Worm (Caenorhabditis elegans) whole organism, late embryonic: ENCODE results near the gene pdl-1.
A peak's percentile ranks its signal among the peaks of the same experiment; 100 is the strongest.

Experiments
- C08G9.2 ChIP-seq: sonication (generic microtip); optimal IDR thresholded peaks from 2 replicates; lab custom pipeline; 2016; ENCODE audit warnings: mild to moderate bottlenecking, missing genetic modification characterization, moderate library complexity, missing compliant biosample characterization
- C38D4.7 ChIP-seq: fragments of 200-800 bp; sonication (Bioruptor generic); optimal IDR thresholded peaks from 2 replicates; lab custom pipeline; 2018; ENCODE audit warnings: mild to moderate bottlenecking, missing genetic modification characterization, moderate library complexity, missing compliant biosample characterization
- K02D7.2 ChIP-seq: sonication (generic microtip); optimal IDR thresholded peaks from 2 replicates; lab custom pipeline; 2017; ENCODE audit warnings: mild to moderate bottlenecking, missing genetic modification characterization, missing compliant biosample characterization
- T23F11.4 ChIP-seq: fragments of 200-800 bp; sonication (Bioruptor generic); optimal IDR thresholded peaks from 2 replicates; lab custom pipeline; 2018; ENCODE audit warnings: mild to moderate bottlenecking, missing genetic modification characterization, missing compliant biosample characterization
- ahr-1 ChIP-seq: sonication (generic microtip); optimal IDR thresholded peaks from 2 replicates; lab custom pipeline; 2016; ENCODE audit warnings: missing genetic modification characterization, missing compliant biosample characterization
- ceh-14 ChIP-seq: sonication (generic microtip); optimal IDR thresholded peaks from 2 replicates; lab custom pipeline; 2016; ENCODE audit warnings: missing genotype, missing genetic modification characterization, missing compliant biosample characterization
- ceh-18 ChIP-seq: sonication (generic microtip); optimal IDR thresholded peaks from 2 replicates; lab custom pipeline; 2016; ENCODE audit warnings: missing genetic modification characterization, missing compliant biosample characterization
- ceh-19 ChIP-seq: fragments of 200-800 bp; sonication (Bioruptor generic); optimal IDR thresholded peaks from 2 replicates; lab custom pipeline; 2018; ENCODE audit warnings: mild to moderate bottlenecking, missing genetic modification characterization, missing compliant biosample characterization
- ceh-2 ChIP-seq: sonication (generic microtip); optimal IDR thresholded peaks from 2 replicates; lab custom pipeline; 2016; ENCODE audit warnings: missing genotype, missing genetic modification characterization, missing compliant biosample characterization
- ceh-22 ChIP-seq: sonication (generic microtip); optimal IDR thresholded peaks from 2 replicates; lab custom pipeline; 2017; ENCODE audit warnings: missing biosample characterization, missing genetic modification characterization
- ceh-30 ChIP-seq: fragments of 150-350 bp; optimal IDR thresholded peaks from 2 replicates; lab custom pipeline; 2014; ENCODE audit warnings: missing biosample characterization, missing genetic modification characterization
- ceh-31 ChIP-seq: sonication (generic microtip); optimal IDR thresholded peaks from 2 replicates; lab custom pipeline; 2016; ENCODE audit warnings: missing genetic modification characterization, missing compliant biosample characterization
- ceh-34 ChIP-seq: sonication (generic microtip); optimal IDR thresholded peaks from 2 replicates; lab custom pipeline; 2016; ENCODE audit warnings: mild to moderate bottlenecking, missing genetic modification characterization, missing compliant biosample characterization
- ceh-45 ChIP-seq: fragments of 200-800 bp; sonication (Bioruptor generic); IDR thresholded peaks from 2 replicates; pipeline ENCODE4 v1.3.6; 2022; ENCODE audit warnings: missing genetic modification reagents, missing genetic modification characterization, missing compliant biosample characterization
- ceh-9 ChIP-seq: sonication (generic microtip); optimal IDR thresholded peaks from 2 replicates; lab custom pipeline; 2016; ENCODE audit warnings: mild to moderate bottlenecking, missing genetic modification characterization, inconsistent platforms, missing compliant biosample characterization
- che-1 ChIP-seq: sonication (generic microtip); optimal IDR thresholded peaks from 2 replicates; lab custom pipeline; 2016; ENCODE audit warnings: mild to moderate bottlenecking, missing genetic modification characterization, missing compliant biosample characterization
- elt-4 ChIP-seq: sonication (generic microtip); optimal IDR thresholded peaks from 2 replicates; lab custom pipeline; 2016; ENCODE audit warnings: missing genetic modification characterization, missing compliant biosample characterization
- ets-4 ChIP-seq: sonication (generic microtip); optimal IDR thresholded peaks from 2 replicates; lab custom pipeline; 2016; ENCODE audit warnings: missing genetic modification characterization, missing compliant biosample characterization
- eyg-1 ChIP-seq: sonication (generic microtip); optimal IDR thresholded peaks from 2 replicates; lab custom pipeline; 2016; ENCODE audit warnings: missing genotype, missing genetic modification characterization, missing compliant biosample characterization
- fax-1 ChIP-seq: sonication (generic microtip); optimal IDR thresholded peaks from 2 replicates; lab custom pipeline; 2016; ENCODE audit warnings: missing genotype, missing genetic modification characterization, missing compliant biosample characterization
- fkh-10 ChIP-seq: fragments of 150-350 bp; optimal IDR thresholded peaks from 2 replicates; lab custom pipeline; 2014; ENCODE audit warnings: missing biosample characterization, missing genetic modification reagents, missing genetic modification characterization
- fkh-6 ChIP-seq: sonication (generic microtip); optimal IDR thresholded peaks from 2 replicates; lab custom pipeline; 2016; ENCODE audit warnings: missing genetic modification characterization, missing compliant biosample characterization
- gmeb-2 ChIP-seq: sonication (generic microtip); optimal IDR thresholded peaks from 2 replicates; lab custom pipeline; 2016; ENCODE audit warnings: missing genetic modification characterization, inconsistent platforms, missing compliant biosample characterization
- hlh-13 ChIP-seq: fragments of 200-800 bp; sonication (Bioruptor generic); optimal IDR thresholded peaks from 2 replicates; lab custom pipeline; 2018; ENCODE audit warnings: mild to moderate bottlenecking, missing genetic modification characterization, missing compliant biosample characterization
- hlh-15 ChIP-seq: sonication (generic microtip); optimal IDR thresholded peaks from 2 replicates; lab custom pipeline; 2016; ENCODE audit warnings: missing genetic modification characterization, missing compliant biosample characterization
- hlh-30 ChIP-seq: sonication (generic microtip); optimal IDR thresholded peaks from 2 replicates; lab custom pipeline; 2017; ENCODE audit warnings: antibody characterized with exemption, missing genetic modification characterization, missing compliant biosample characterization; ENCODE audit not compliant: insufficient read depth
- hlh-6 ChIP-seq: sonication (generic microtip); optimal IDR thresholded peaks from 2 replicates; lab custom pipeline; 2016; ENCODE audit warnings: missing genotype, missing genetic modification characterization, missing compliant biosample characterization
- lim-6 ChIP-seq: sonication (generic microtip); optimal IDR thresholded peaks from 2 replicates; lab custom pipeline; 2016; ENCODE audit warnings: missing genetic modification characterization, missing compliant biosample characterization
- lin-11 ChIP-seq: fragments of 200-800 bp; sonication (Bioruptor generic); optimal IDR thresholded peaks from 2 replicates; lab custom pipeline; 2018; ENCODE audit warnings: mild to moderate bottlenecking, missing genetic modification characterization, missing compliant biosample characterization
- madf-2 ChIP-seq: sonication (generic microtip); optimal IDR thresholded peaks from 2 replicates; lab custom pipeline; 2017; ENCODE audit warnings: missing genetic modification characterization, missing compliant biosample characterization
- mec-3 ChIP-seq: sonication (generic microtip); optimal IDR thresholded peaks from 2 replicates; lab custom pipeline; 2016; ENCODE audit warnings: borderline replicate concordance, missing genetic modification characterization, missing compliant biosample characterization
- nfya-1 ChIP-seq: sonication (generic microtip); optimal IDR thresholded peaks from 2 replicates; lab custom pipeline; 2017; ENCODE audit warnings: missing genetic modification characterization, mild to moderate bottlenecking, missing compliant biosample characterization, antibody characterized with exemption, moderate library complexity
- nhr-11 ChIP-seq: fragments of 150-350 bp; optimal IDR thresholded peaks from 2 replicates; lab custom pipeline; 2014; ENCODE audit warnings: missing biosample characterization, missing genetic modification characterization
- nhr-232 ChIP-seq: sonication (generic microtip); optimal IDR thresholded peaks from 2 replicates; lab custom pipeline; 2016; ENCODE audit warnings: missing genetic modification characterization, missing compliant biosample characterization
- npax-4 ChIP-seq: sonication (generic microtip); optimal IDR thresholded peaks from 2 replicates; lab custom pipeline; 2016; ENCODE audit warnings: missing genetic modification characterization, missing compliant biosample characterization
- odd-2 ChIP-seq: sonication (generic microtip); optimal IDR thresholded peaks from 2 replicates; lab custom pipeline; 2017; ENCODE audit warnings: antibody characterized with exemption, mild to moderate bottlenecking, missing genetic modification characterization, missing compliant biosample characterization
- pag-3 ChIP-seq: sonication (generic microtip); optimal IDR thresholded peaks from 2 replicates; lab custom pipeline; 2016; ENCODE audit warnings: missing compliant biosample characterization, missing genetic modification characterization, borderline replicate concordance
- pat-9 ChIP-seq: fragments of 200-800 bp; sonication (Bioruptor generic); optimal IDR thresholded peaks from 2 replicates; lab custom pipeline; 2018; ENCODE audit warnings: mild to moderate bottlenecking, missing genetic modification characterization, moderate library complexity, missing compliant biosample characterization
- pqm-1 ChIP-seq: sonication (generic microtip); optimal IDR thresholded peaks from 2 replicates; lab custom pipeline; 2016; ENCODE audit warnings: missing genetic modification characterization, missing compliant biosample characterization
- ref-2 ChIP-seq: sonication (generic microtip); optimal IDR thresholded peaks from 2 replicates; lab custom pipeline; 2016; ENCODE audit warnings: missing genetic modification characterization, missing compliant biosample characterization
- rnt-1 ChIP-seq: sonication (generic microtip); optimal IDR thresholded peaks from 2 replicates; lab custom pipeline; 2016; ENCODE audit warnings: missing genetic modification characterization, missing compliant biosample characterization
- sdc-2 ChIP-seq: sonication (generic microtip); optimal IDR thresholded peaks from 2 replicates; lab custom pipeline; 2016; ENCODE audit warnings: missing genotype, missing genetic modification characterization, missing compliant biosample characterization
- sox-4 ChIP-seq: sonication (generic microtip); optimal IDR thresholded peaks from 2 replicates; lab custom pipeline; 2017; ENCODE audit warnings: mild to moderate bottlenecking, missing genetic modification characterization, inconsistent platforms, missing compliant biosample characterization
- syd-9 ChIP-seq: sonication (generic microtip); optimal IDR thresholded peaks from 2 replicates; lab custom pipeline; 2016; ENCODE audit warnings: mild to moderate bottlenecking, missing genetic modification characterization, moderate library complexity, missing compliant biosample characterization
- tbx-2 ChIP-seq: sonication (generic microtip); optimal IDR thresholded peaks from 2 replicates; lab custom pipeline; 2016; ENCODE audit warnings: missing genetic modification characterization, missing compliant biosample characterization
- tbx-7 ChIP-seq: sonication (generic microtip); optimal IDR thresholded peaks from 2 replicates; lab custom pipeline; 2016; ENCODE audit warnings: missing genotype, missing genetic modification characterization, missing compliant biosample characterization
- unc-3 ChIP-seq, 2 experiments: fragments of 200-800 bp in 1 of 2; sonication (Bioruptor generic) in 1 of 2; sonication (generic microtip) in 1 of 2; conservative IDR thresholded peaks in 1 of 2; optimal IDR thresholded peaks in 1 of 2; 2 replicates each; pipeline versions ENCODE4 v1.3.6 to Lab custom; 2016 to 2022; ENCODE audit warnings: missing compliant biosample characterization in 2 of 2, missing genetic modification characterization in 2 of 2, missing genetic modification reagents in 1 of 2
- unc-42 ChIP-seq: sonication (generic microtip); optimal IDR thresholded peaks from 2 replicates; lab custom pipeline; 2016; ENCODE audit warnings: missing genotype, missing genetic modification characterization, missing compliant biosample characterization
- unc-55 ChIP-seq: sonication (generic microtip); optimal IDR thresholded peaks from 2 replicates; lab custom pipeline; 2017; ENCODE audit warnings: missing biosample characterization, missing genetic modification reagents, missing genetic modification characterization
- zip-5 ChIP-seq: sonication (generic microtip); optimal IDR thresholded peaks from 2 replicates; lab custom pipeline; 2016; ENCODE audit warnings: missing genetic modification characterization, missing compliant biosample characterization
- ztf-16 ChIP-seq: sonication (generic microtip); optimal IDR thresholded peaks from 2 replicates; lab custom pipeline; 2017; ENCODE audit warnings: missing genetic modification characterization, missing compliant biosample characterization

Gene pdl-1

ce11 chrII:7183493-7184272, at the start of gene pdl-1:
Gene pdl-1, plus strand, starts transcription at chrII:7183801.
- peak; percentile 88 for TF ChIP-seq fax-1 (tag; lab: Kevin White, UChicago)
- no peak for TF ChIP-seq nhr-11
- peak; percentile 82 for TF ChIP-seq pag-3 (tag; lab: Kevin White, UChicago)
- peak; percentile 94 for TF ChIP-seq C38D4.7 (GFP tag; lab: Kevin White, UChicago)
- TF ChIP-seq ceh-34 (tag; lab: Kevin White, UChicago), result peak; percentile 93
- no peak for TF ChIP-seq unc-55
- peak; percentile 95 for TF ChIP-seq ztf-16 (tag; lab: Kevin White, UChicago)
- TF ChIP-seq K02D7.2 (tag; lab: Kevin White, UChicago), result peak; percentile 90
- TF ChIP-seq lim-6 (tag; lab: Kevin White, UChicago), result peak; percentile 61
- peak; percentile 96 for TF ChIP-seq ceh-19 (GFP tag; lab: Kevin White, UChicago)
- peak; percentile 68 for TF ChIP-seq hlh-30 (tag; lab: Kevin White, UChicago)
- TF ChIP-seq npax-4 (tag; lab: Kevin White, UChicago), result peak; percentile 74
- TF ChIP-seq hlh-15 (tag; lab: Kevin White, UChicago), result peak; percentile 89
- peak; percentile 89 for TF ChIP-seq rnt-1 (tag; lab: Kevin White, UChicago)
- TF ChIP-seq tbx-7, result peak; percentile 72
- TF ChIP-seq che-1, result peak; percentile 92
- peak; percentile 87 for TF ChIP-seq sdc-2 (tag; lab: Kevin White, UChicago)
- TF ChIP-seq hlh-13, result peak; percentile 94
- TF ChIP-seq sox-4 (tag; lab: Kevin White, UChicago), result peak; percentile 94
- TF ChIP-seq lin-11 (tag; lab: Kevin White, UChicago), result peak; percentile 89
- TF ChIP-seq C08G9.2, result peak; percentile 88
- peak; percentile 92 for TF ChIP-seq madf-2 (tag; lab: Kevin White, UChicago)
- peak; percentile 81 for TF ChIP-seq zip-5 (tag; lab: Kevin White, UChicago)
- peak; percentile 96 for TF ChIP-seq tbx-2
- TF ChIP-seq ceh-14, result peak; percentile 89
- peak; percentile 80 for TF ChIP-seq mec-3
- peak; percentile 90 for TF ChIP-seq ceh-2 (tag; lab: Kevin White, UChicago)
- TF ChIP-seq gmeb-2 (tag; lab: Kevin White, UChicago), result peak; percentile 94
- no peak for TF ChIP-seq ets-4 (tag; lab: Kevin White, UChicago)
- peak; percentile 93 for TF ChIP-seq pat-9 (tag; lab: Kevin White, UChicago)
- TF ChIP-seq ceh-30, result peak; percentile 31
- peak; percentile 95 for TF ChIP-seq syd-9
- TF ChIP-seq ceh-18 (tag; lab: Kevin White, UChicago), result peak; percentile 86
- peak; percentile 84 for TF ChIP-seq pqm-1
- peak; percentile 81 for TF ChIP-seq odd-2
- no peak for TF ChIP-seq fkh-10 (GFP tag; lab: Kevin White, UChicago)
- peak; percentile 93 for TF ChIP-seq ceh-45 (GFP tag; lab: Robert Waterston, UW)
- peak; percentile 74 for TF ChIP-seq unc-42 (tag; lab: Kevin White, UChicago)
- no peak for TF ChIP-seq ceh-22
- peak; percentile 84 for TF ChIP-seq elt-4 (tag; lab: Kevin White, UChicago)
- TF ChIP-seq unc-3 (GFP tag; conservative IDR thresholded peaks at IDR 0.05; lab: Robert Waterston, UW), result peak; percentile 91
- TF ChIP-seq unc-3 (tag; optimal IDR thresholded peaks at IDR 0.05; lab: Kevin White, UChicago), result peak; percentile 93
- TF ChIP-seq T23F11.4 (GFP tag; lab: Kevin White, UChicago), result peak; percentile 95
- peak; percentile 54 for TF ChIP-seq nfya-1 (tag; lab: Kevin White, UChicago)
- TF ChIP-seq ceh-9 (tag; lab: Kevin White, UChicago), result peak; percentile 85
- peak; percentile 92 for TF ChIP-seq nhr-232 (tag; lab: Kevin White, UChicago)
- TF ChIP-seq ahr-1 (tag; lab: Kevin White, UChicago), result peak; percentile 76
- peak; percentile 86 for TF ChIP-seq ceh-31 (tag; lab: Kevin White, UChicago)
- TF ChIP-seq fkh-6, result peak; percentile 91
- TF ChIP-seq eyg-1 (tag; lab: Kevin White, UChicago), result peak; percentile 90
- peak; percentile 91 for TF ChIP-seq ref-2 (tag; lab: Kevin White, UChicago)
- peak; percentile 97 for TF ChIP-seq hlh-6 (tag; lab: Kevin White, UChicago)
